In genomic region chr3R:19620953-19621352, dm6 we compare ENCODE assay signal across 1 fruit fly cellular context.
TF ChIP-seq lines count a peak whose summit lies in the region.

No protein-coding gene starts in this region.

TF ChIP-seq in whole organism, embryonic, 481 proteins besides CTCF, POLR2A, EP300 and RAD21 (continued from another document):
- TF ChIP-seq CG4617 (GFP tag; optimal IDR thresholded peaks at IDR 0.05; lab: Kevin White, UChicago; ENCODE audit: borderline replicate concordance) (no peak), CG15514 (GFP tag; optimal IDR thresholded peaks at IDR 0.05; lab: Kevin White, UChicago) (peak; percentile 44), sd (tag; optimal IDR thresholded peaks at IDR 0.05; lab: Kevin White, UChicago) (no peak), sima (GFP tag; optimal IDR thresholded peaks at IDR 0.05; lab: Kevin White, UChicago) (no peak), gt (GFP tag; IDR thresholded peaks at IDR 0.05; lab: Robert Waterston, UW) (no peak), dysf (GFP tag; IDR thresholded peaks at IDR 0.05; lab: Robert Waterston, UW) (peak; percentile 5; the same call in 1 of the 3 replicates), CG1832 (GFP tag; optimal IDR thresholded peaks at IDR 0.05; lab: Kevin White, UChicago) (no peak), ab (GFP tag; optimal IDR thresholded peaks at IDR 0.05; lab: Kevin White, UChicago) (no peak), mirr (GFP tag; optimal IDR thresholded peaks at IDR 0.05; lab: Kevin White, UChicago) (peak; percentile 54), fd96Cb (tag; optimal IDR thresholded peaks at IDR 0.05; lab: Kevin White, UChicago) (no peak), nerfin-2 (GFP tag; IDR thresholded peaks at IDR 0.05; lab: Robert Waterston, UW; ENCODE audit: partially characterized antibody) (no peak), CG8290 (GFP tag; optimal IDR thresholded peaks at IDR 0.05; lab: Kevin White, UChicago) (no peak), CG8290 (tag; optimal IDR thresholded peaks at IDR 0.05; lab: Kevin White, UChicago) (peak in 1 of 2 experiments; percentile 41), oc (tag; optimal IDR thresholded peaks at IDR 0.05; lab: Kevin White, UChicago) (peak; percentile 39), ro (GFP tag; IDR thresholded peaks at IDR 0.05; lab: Robert Waterston, UW) (no peak), Sox102F (GFP tag; optimal IDR thresholded peaks at IDR 0.05; lab: Kevin White, UChicago) (no peak), CG6272 (GFP tag; IDR thresholded peaks at IDR 0.05; lab: Robert Waterston, UW) (no peak), en (GFP tag; optimal IDR thresholded peaks at IDR 0.05; lab: Kevin White, UChicago) (no peak), Nf-YC (tag; optimal IDR thresholded peaks at IDR 0.05; lab: Kevin White, UChicago) (peak; percentile 10), Taf1 (GFP tag; IDR thresholded peaks at IDR 0.05; lab: Robert Waterston, UW) (no peak), CG17912 (GFP tag; optimal IDR thresholded peaks at IDR 0.05; lab: Kevin White, UChicago) (no peak), B-H1 (GFP tag; IDR thresholded peaks at IDR 0.05; lab: Robert Waterston, UW) (no peak), Meics (GFP tag; optimal IDR thresholded peaks at IDR 0.05; lab: Kevin White, UChicago) (peak; percentile 37), CG11723 (GFP tag; optimal IDR thresholded peaks at IDR 0.05; lab: Kevin White, UChicago) (no peak), bbx (GFP tag; IDR thresholded peaks at IDR 0.05; lab: Robert Waterston, UW; ENCODE audit: partially characterized antibody) (peak; percentile 32; the same call in 1 of the 2 replicates), Rfx (GFP tag; IDR thresholded peaks at IDR 0.05; lab: Robert Waterston, UW) (peak; percentile 22; the same call in 1 of the 2 replicates), tll (GFP tag; optimal IDR thresholded peaks at IDR 0.05; lab: Kevin White, UChicago) (no peak), pan (optimal IDR thresholded peaks at IDR 0.05; lab: Kevin White, UChicago) (no peak), pan (GFP tag; optimal IDR thresholded peaks at IDR 0.05 in 1 of 2, IDR thresholded peaks at IDR 0.05 in 1 of 2) (peak in 1 of 2 experiments; percentile 33), Scr (GFP tag; IDR thresholded peaks at IDR 0.05; lab: Robert Waterston, UW; ENCODE audit: partially characterized antibody) (no peak), NFAT (GFP tag; IDR thresholded peaks at IDR 0.05; lab: Robert Waterston, UW) (0 out of 2 replicates have a peak, but pooled peaks have one; percentile 13), Dfd (GFP tag; optimal IDR thresholded peaks at IDR 0.05; lab: Kevin White, UChicago) (no peak), sob (GFP tag; IDR thresholded peaks at IDR 0.05; lab: Robert Waterston, UW) (peak; percentile 20; the same call in 1 of the 2 replicates)
